Worm (Caenorhabditis elegans) whole organism, young adult: ENCODE data around the gene acp-5.

Experiments
- F57A8.1 ChIP-seq: fragments of 200-800 bp; sonication (Bioruptor generic); optimal IDR thresholded peaks from 2 replicates; lab custom pipeline; 2018; ENCODE audit warnings: mild to moderate bottlenecking, missing genetic modification characterization, moderate library complexity, missing compliant biosample characterization
- K12H6.12 ChIP-seq: fragments of 200-800 bp; sonication (Bioruptor generic); optimal IDR thresholded peaks from 2 replicates; lab custom pipeline; 2018; ENCODE audit warnings: mild to moderate bottlenecking, missing genetic modification characterization, missing compliant biosample characterization
- T07F8.4 ChIP-seq: sonication (generic microtip); optimal IDR thresholded peaks from 2 replicates; lab custom pipeline; 2016; ENCODE audit warnings: mild to moderate bottlenecking, missing genetic modification characterization, moderate library complexity, missing compliant biosample characterization
- Y53F4B.3 ChIP-seq: fragments of 200-800 bp; sonication (Bioruptor generic); IDR thresholded peaks from 2 replicates; pipeline ENCODE4 v1.3.6; 2022; ENCODE audit warnings: missing genetic modification reagents, missing genetic modification characterization, missing compliant biosample characterization
- Y67H2A.10 ChIP-seq: fragments of 200-800 bp; sonication (Bioruptor generic); conservative IDR thresholded peaks from 2 replicates; pipeline ENCODE4 v1.3.6; 2022; ENCODE audit warnings: missing genetic modification reagents, missing genetic modification characterization, missing compliant biosample characterization
- aptf-3 ChIP-seq: fragments of 200-800 bp; sonication (Bioruptor generic); IDR thresholded peaks from 2 replicates; pipeline ENCODE4 v1.3.6; 2022; ENCODE audit warnings: missing genetic modification characterization, missing compliant biosample characterization
- attf-6 ChIP-seq: fragments of 200-800 bp; sonication (Bioruptor generic); IDR thresholded peaks from 2 replicates; pipeline ENCODE4 v1.3.6; 2022; ENCODE audit warnings: missing genetic modification reagents, missing genetic modification characterization, missing compliant biosample characterization
- bed-2 ChIP-seq: fragments of 200-800 bp; sonication (Bioruptor generic); IDR thresholded peaks from 2 replicates; pipeline ENCODE4 v1.3.6; 2022; ENCODE audit warnings: missing genetic modification reagents, missing genetic modification characterization, missing compliant biosample characterization
- cebp-1 ChIP-seq, 2 experiments: fragments of 200-800 bp in 1 of 2; sonication (Bioruptor generic) in 1 of 2; sonication (generic microtip) in 1 of 2; IDR thresholded peaks in 1 of 2; optimal IDR thresholded peaks in 1 of 2; 2 replicates each; pipeline versions ENCODE4 v1.3.6 to Lab custom; 2017 to 2022; ENCODE audit warnings: missing compliant biosample characterization in 2 of 2, missing genetic modification characterization in 2 of 2, mild to moderate bottlenecking in 1 of 2, missing genetic modification reagents in 1 of 2, moderate library complexity in 1 of 2
- ceh-27 ChIP-seq: fragments of 200-800 bp; sonication (Bioruptor generic); optimal IDR thresholded peaks from 2 replicates; lab custom pipeline; 2018; ENCODE audit warnings: mild to moderate bottlenecking, missing genetic modification characterization, moderate library complexity, missing compliant biosample characterization
- ceh-58 ChIP-seq: fragments of 200-800 bp; sonication (Bioruptor generic); IDR thresholded peaks from 2 replicates; pipeline ENCODE4 v1.3.6; 2022; ENCODE audit warnings: missing genetic modification characterization, missing compliant biosample characterization
- chd-7 ChIP-seq: sonication (generic microtip); optimal IDR thresholded peaks from 2 replicates; lab custom pipeline; 2016; ENCODE audit warnings: mild to moderate bottlenecking, missing genetic modification characterization, moderate library complexity, missing compliant biosample characterization
- die-1 ChIP-seq: sonication (generic microtip); optimal IDR thresholded peaks from 2 replicates; lab custom pipeline; 2016; ENCODE audit warnings: missing genotype, mild to moderate bottlenecking, missing genetic modification characterization, missing compliant biosample characterization
- dox-1 ChIP-seq: fragments of 200-800 bp; sonication (Bioruptor generic); IDR thresholded peaks from 2 replicates; pipeline ENCODE4 v1.3.6; 2022; ENCODE audit warnings: missing genetic modification reagents, missing genetic modification characterization, missing compliant biosample characterization
- egl-18 ChIP-seq: fragments of 200-800 bp; sonication (Bioruptor generic); IDR thresholded peaks from 2 replicates; pipeline ENCODE4 v1.3.6; 2022; ENCODE audit warnings: missing genetic modification reagents, missing genetic modification characterization, missing compliant biosample characterization
- egrh-3 ChIP-seq: fragments of 200-800 bp; sonication (Bioruptor generic); IDR thresholded peaks from 2 replicates; pipeline ENCODE4 v1.3.6; 2022; ENCODE audit warnings: missing genetic modification reagents, missing genetic modification characterization, missing compliant biosample characterization
- hmg-1.2 ChIP-seq: fragments of 200-800 bp; sonication (Bioruptor generic); IDR thresholded peaks from 2 replicates; pipeline ENCODE4 v1.3.6; 2022; ENCODE audit warnings: missing genetic modification reagents, missing genetic modification characterization, missing compliant biosample characterization
- lin-26 ChIP-seq: fragments of 200-800 bp; sonication (Bioruptor generic); IDR thresholded peaks from 2 replicates; pipeline ENCODE4 v1.3.6; 2022; ENCODE audit warnings: missing genetic modification reagents, missing genetic modification characterization, missing compliant biosample characterization
- lin-54 ChIP-seq: fragments of 200-800 bp; sonication (Bioruptor generic); optimal IDR thresholded peaks from 2 replicates; lab custom pipeline; 2018; ENCODE audit warnings: mild to moderate bottlenecking, missing genetic modification characterization, missing compliant biosample characterization
- madf-10 ChIP-seq: sonication (generic microtip); optimal IDR thresholded peaks from 2 replicates; lab custom pipeline; 2016; ENCODE audit warnings: mild to moderate bottlenecking, missing genetic modification characterization, missing compliant biosample characterization
- mcd-1 ChIP-seq: fragments of 200-800 bp; sonication (Bioruptor generic); IDR thresholded peaks from 2 replicates; pipeline ENCODE4 v1.3.6; 2022; ENCODE audit warnings: missing genetic modification reagents, missing genetic modification characterization, missing compliant biosample characterization
- mes-4 ChIP-seq: sonication (generic microtip); optimal IDR thresholded peaks from 2 replicates; lab custom pipeline; 2016; ENCODE audit warnings: missing genotype, missing genetic modification characterization, missing compliant biosample characterization
- nhr-179 ChIP-seq: sonication (generic microtip); optimal IDR thresholded peaks from 2 replicates; lab custom pipeline; 2016; ENCODE audit warnings: mild to moderate bottlenecking, missing genetic modification characterization, missing compliant biosample characterization
- nhr-80 ChIP-seq: sonication (generic microtip); optimal IDR thresholded peaks from 2 replicates; lab custom pipeline; 2016; ENCODE audit warnings: missing genetic modification characterization, missing compliant biosample characterization
- rcor-1 ChIP-seq: fragments of 200-800 bp; sonication (Bioruptor generic); IDR thresholded peaks from 2 replicates; pipeline ENCODE4 v1.3.6; 2022; ENCODE audit warnings: missing genetic modification reagents, missing genetic modification characterization, missing compliant biosample characterization
- snpc-1.1 ChIP-seq: sonication (generic microtip); optimal IDR thresholded peaks from 2 replicates; lab custom pipeline; 2017; ENCODE audit warnings: missing genetic modification characterization, mild to moderate bottlenecking, missing compliant biosample characterization, antibody characterized with exemption, moderate library complexity, missing genotype, missing genetic modification reagents; ENCODE audit not compliant: insufficient read depth
- snpc-4 ChIP-seq, 5 experiments: fragments of 150-350 bp in 1 of 5; sonication (generic microtip) in 4 of 5; optimal IDR thresholded peaks; 2 replicates each; lab custom pipeline; 2014 to 2018; ENCODE audit warnings: missing genetic modification characterization in 5 of 5, missing biosample characterization in 3 of 5, antibody characterized with exemption in 2 of 5, mild to moderate bottlenecking in 2 of 5, missing compliant biosample characterization in 2 of 5, missing genotype in 2 of 5, moderate library complexity in 2 of 5, missing genetic modification reagents in 1 of 5
- sptf-2 ChIP-seq: fragments of 200-800 bp; sonication (Bioruptor generic); optimal IDR thresholded peaks from 2 replicates; lab custom pipeline; 2018; ENCODE audit warnings: mild to moderate bottlenecking, missing genetic modification characterization, missing compliant biosample characterization
- zfh-2 ChIP-seq: fragments of 200-800 bp; sonication (Bioruptor generic); conservative IDR thresholded peaks from 2 replicates; pipeline ENCODE4 v1.3.6; 2022; ENCODE audit warnings: missing genetic modification reagents, missing genetic modification characterization, missing compliant biosample characterization

Gene acp-5

ce11 chrX:5814342-5814741 is 14.9 kb upstream of the acp-5 start:
- no peak for TF ChIP-seq Y53F4B.3 (GFP tag; lab: Robert Waterston, UW)
- TF ChIP-seq mes-4 (tag; lab: Kevin White, UChicago) = no peak
- TF ChIP-seq rcor-1 (GFP tag; lab: Robert Waterston, UW) = no peak
- TF ChIP-seq nhr-80 (tag; lab: Kevin White, UChicago) = peak; percentile 64
- TF ChIP-seq attf-6 = no peak
- TF ChIP-seq egl-18 = no peak
- TF ChIP-seq lin-54 (GFP tag; lab: Kevin White, UChicago) = no peak
- TF ChIP-seq die-1 (tag; lab: Kevin White, UChicago) = no peak
- TF ChIP-seq dox-1 (GFP tag; lab: Robert Waterston, UW) = peak; percentile 36; the same call in 1 of the 2 replicates
- no peak for TF ChIP-seq ceh-58 (GFP tag; lab: Robert Waterston, UW)
- TF ChIP-seq, all 124 proteins: peak for 2

ce11 chrX:5815343-5815742 is 13.9 kb upstream of the acp-5 start:
- TF ChIP-seq nhr-179 (tag; lab: Kevin White, UChicago) (no peak), Y67H2A.10 (GFP tag; lab: Robert Waterston, UW) (no peak), snpc-1.1 (tag; lab: Kevin White, UChicago) (no peak)

- TF ChIP-seq madf-10 (tag; lab: Kevin White, UChicago) (peak; percentile 98), bed-2 (GFP tag; lab: Robert Waterston, UW) (0 out of 2 replicates have a peak, but pooled peaks have one; percentile 23), lin-26 (GFP tag; lab: Robert Waterston, UW) (no peak), nhr-179 (tag; lab: Kevin White, UChicago) (no peak), aptf-3 (GFP tag; lab: Robert Waterston, UW) (0 out of 2 replicates have a peak, but pooled peaks have one; percentile 42), F57A8.1 (GFP tag; lab: Kevin White, UChicago) (no peak), zfh-2 (GFP tag; lab: Robert Waterston, UW) (peak; percentile 85), T07F8.4 (tag; lab: Kevin White, UChicago) (no peak), K12H6.12 (tag; lab: Kevin White, UChicago) (peak; percentile 17), Y53F4B.3 (GFP tag; lab: Robert Waterston, UW) (no peak), snpc-4 (GFP tag; optimal IDR thresholded peaks at IDR 0.05; lab: Kevin White, UChicago) (no peak), snpc-4 (tag; optimal IDR thresholded peaks at IDR 0.05; lab: Kevin White, UChicago) (no peak), mcd-1 (0 out of 2 replicates have a peak, but pooled peaks have one; percentile 7)
Measured at ce11 chrX:5816346-5816745, 12.9 kb upstream of the acp-5 start.

ce11 chrX:5817078-5817477 is 12.2 kb upstream of the acp-5 start:
- TF ChIP-seq chd-7 (no peak), ceh-27 (GFP tag; lab: Kevin White, UChicago) (no peak), cebp-1 (GFP tag; IDR thresholded peaks at IDR 0.05; lab: Robert Waterston, UW) (no peak), cebp-1 (tag; optimal IDR thresholded peaks at IDR 0.05; lab: Kevin White, UChicago) (peak; percentile 11)
- TF ChIP-seq, all 124 proteins: peak for 1

ce11 chrX:5818176-5818575 is 11.1 kb upstream of the acp-5 start:
- TF ChIP-seq dox-1 (GFP tag; lab: Robert Waterston, UW) (0 out of 2 replicates have a peak, but pooled peaks have one; percentile 20), sptf-2 (GFP tag; lab: Kevin White, UChicago) (peak; percentile 45), hmg-1.2 (no peak), die-1 (tag; lab: Kevin White, UChicago) (no peak), zfh-2 (GFP tag; lab: Robert Waterston, UW) (peak; percentile 91), lin-26 (GFP tag; lab: Robert Waterston, UW) (0 out of 2 replicates have a peak, but pooled peaks have one; percentile 39), egrh-3 (GFP tag; lab: Robert Waterston, UW) (peak; percentile 60; the same call in 1 of the 2 replicates), nhr-80 (tag; lab: Kevin White, UChicago) (no peak)
